Worm (Caenorhabditis elegans) whole organism, L4 larva: ENCODE measurements around the gene eri-12.

Experiments
- Y105C5A.15 ChIP-seq: fragments of 200-800 bp; sonication (Bioruptor generic); IDR thresholded peaks from 2 replicates; pipeline ENCODE4 v1.3.6; 2022; ENCODE audit warnings: missing genetic modification characterization, missing compliant biosample characterization
- Y5F2A.4 ChIP-seq: fragments of 200-800 bp; sonication (Bioruptor generic); optimal IDR thresholded peaks from 2 replicates; lab custom pipeline; 2018; ENCODE audit warnings: mild to moderate bottlenecking, missing genetic modification characterization, missing compliant biosample characterization
- ZK546.5 ChIP-seq, 2 experiments: sonication (generic microtip); optimal IDR thresholded peaks; 2 replicates each; lab custom pipeline; 2017; ENCODE audit warnings: missing biosample characterization in 2 of 2, missing genetic modification characterization in 2 of 2
- ceh-20 ChIP-seq: fragments of 200-800 bp; sonication (Bioruptor generic); IDR thresholded peaks from 2 replicates; pipeline ENCODE4 v1.3.6; 2022; ENCODE audit warnings: missing genetic modification reagents, missing genetic modification characterization, missing compliant biosample characterization
- ceh-32 ChIP-seq: sonication (generic microtip); optimal IDR thresholded peaks from 2 replicates; lab custom pipeline; 2016; ENCODE audit warnings: mild to moderate bottlenecking, missing genetic modification characterization, missing compliant biosample characterization; ENCODE audit not compliant: poor library complexity
- daf-16 ChIP-seq, 3 experiments: sonication (generic microtip); optimal IDR thresholded peaks; 2 replicates each; lab custom pipeline; 2016 to 2017; ENCODE audit warnings: missing genetic modification characterization in 3 of 3, missing genetic modification reagents in 3 of 3, mild to moderate bottlenecking in 2 of 3, missing compliant biosample characterization in 2 of 3, missing biosample characterization in 1 of 3, moderate library complexity in 1 of 3
- daf-19 ChIP-seq: fragments of 200-800 bp; sonication (Bioruptor generic); conservative IDR thresholded peaks from 2 replicates; pipeline ENCODE4 v1.3.6; 2022; ENCODE audit warnings: missing genetic modification characterization, missing compliant biosample characterization
- dmd-6 ChIP-seq: fragments of 200-800 bp; sonication (Bioruptor generic); IDR thresholded peaks from 2 replicates; pipeline ENCODE4 v1.3.6; 2022; ENCODE audit warnings: missing genetic modification reagents, missing genetic modification characterization, missing compliant biosample characterization
- egl-43 ChIP-seq: fragments of 200-800 bp; sonication (Bioruptor generic); IDR thresholded peaks from 2 replicates; pipeline ENCODE4 v1.3.6; 2022; ENCODE audit warnings: missing genetic modification reagents, missing genetic modification characterization, missing compliant biosample characterization
- hif-1 ChIP-seq, 2 experiments: sonication (generic microtip); optimal IDR thresholded peaks; 2 replicates each; lab custom pipeline; 2016 to 2017; ENCODE audit warnings: missing compliant biosample characterization in 2 of 2, missing genetic modification characterization in 2 of 2, missing genetic modification reagents in 2 of 2, missing genotype in 2 of 2, mild to moderate bottlenecking in 1 of 2
- hlh-11 ChIP-seq: fragments of 200-800 bp; sonication (Bioruptor generic); optimal IDR thresholded peaks from 2 replicates; lab custom pipeline; 2018; ENCODE audit warnings: mild to moderate bottlenecking, missing genetic modification characterization, missing compliant biosample characterization
- hmg-1.1 ChIP-seq: fragments of 200-800 bp; sonication (Bioruptor generic); IDR thresholded peaks from 2 replicates; pipeline ENCODE4 v1.3.6; 2022; ENCODE audit warnings: missing genetic modification reagents, missing genetic modification characterization, missing compliant biosample characterization
- jun-1 ChIP-seq: fragments of 150-350 bp; optimal IDR thresholded peaks from 2 replicates; lab custom pipeline; 2014; ENCODE audit warnings: missing biosample characterization, missing genetic modification reagents, missing genetic modification characterization
- lim-7 ChIP-seq: fragments of 200-800 bp; sonication (Bioruptor generic); IDR thresholded peaks from 2 replicates; pipeline ENCODE4 v1.3.6; 2022; ENCODE audit warnings: missing genetic modification characterization, missing compliant biosample characterization
- lin-1 ChIP-seq: fragments of 200-800 bp; sonication (Bioruptor generic); IDR thresholded peaks from 2 replicates; pipeline ENCODE4 v1.3.6; 2022; ENCODE audit warnings: missing genetic modification reagents, missing genetic modification characterization, missing compliant biosample characterization
- lin-29 ChIP-seq: fragments of 200-800 bp; sonication (Bioruptor generic); IDR thresholded peaks from 2 replicates; pipeline ENCODE4 v1.3.6; 2022; ENCODE audit warnings: missing genetic modification reagents, missing genetic modification characterization, missing compliant biosample characterization
- lin-38 ChIP-seq: fragments of 200-800 bp; sonication (Bioruptor generic); IDR thresholded peaks from 2 replicates; pipeline ENCODE4 v1.3.6; 2022; ENCODE audit warnings: missing genetic modification reagents, missing genetic modification characterization, missing compliant biosample characterization
- madf-9 ChIP-seq: fragments of 200-800 bp; sonication (Bioruptor generic); conservative IDR thresholded peaks from 2 replicates; pipeline ENCODE4 v1.3.6; 2022; ENCODE audit warnings: missing genetic modification reagents, missing genetic modification characterization, missing compliant biosample characterization
- mdt-29 ChIP-seq: fragments of 200-800 bp; sonication (Bioruptor generic); IDR thresholded peaks from 2 replicates; pipeline ENCODE4 v1.3.6; 2022; ENCODE audit warnings: missing genetic modification reagents, missing genetic modification characterization, missing compliant biosample characterization
- mes-2 ChIP-seq: sonication (generic microtip); optimal IDR thresholded peaks from 2 replicates; lab custom pipeline; 2016; ENCODE audit warnings: missing genotype, mild to moderate bottlenecking, missing genetic modification characterization, missing compliant biosample characterization; ENCODE audit not compliant: poor library complexity, severe bottlenecking
- nhr-28 ChIP-seq: fragments of 150-350 bp; optimal IDR thresholded peaks from 2 replicates; lab custom pipeline; 2014; ENCODE audit warnings: missing biosample characterization, missing genetic modification characterization
- nhr-6 ChIP-seq: fragments of 150-350 bp; optimal IDR thresholded peaks from 2 replicates; lab custom pipeline; 2014; ENCODE audit warnings: missing biosample characterization, missing genetic modification characterization
- nhr-77 ChIP-seq: fragments of 150-350 bp; optimal IDR thresholded peaks from 2 replicates; lab custom pipeline; 2014; ENCODE audit warnings: missing biosample characterization, missing genetic modification characterization
- pha-4 ChIP-seq, 2 experiments: fragments of 150-350 bp in 1 of 2; fragments of 200-800 bp in 1 of 2; sonication (Bioruptor generic) in 1 of 2; IDR thresholded peaks in 1 of 2; optimal IDR thresholded peaks in 1 of 2; 2 replicates each; pipeline versions ENCODE4 v1.3.6 to Lab custom; 2014 to 2022; ENCODE audit warnings: missing genetic modification characterization in 2 of 2, missing genetic modification reagents in 2 of 2, missing biosample characterization in 1 of 2, missing compliant biosample characterization in 1 of 2
- php-3 ChIP-seq: fragments of 200-800 bp; sonication (Bioruptor generic); IDR thresholded peaks from 2 replicates; pipeline ENCODE4 v1.3.6; 2022; ENCODE audit warnings: missing genetic modification reagents, missing genetic modification characterization, missing compliant biosample characterization
- sdz-12 ChIP-seq: fragments of 200-800 bp; sonication (Bioruptor generic); optimal IDR thresholded peaks from 2 replicates; lab custom pipeline; 2018; ENCODE audit warnings: mild to moderate bottlenecking, missing genetic modification characterization, missing compliant biosample characterization
- snpc-1.2 ChIP-seq: fragments of 200-800 bp; sonication (Bioruptor generic); IDR thresholded peaks from 2 replicates; pipeline ENCODE4 v1.3.6; 2022; ENCODE audit warnings: missing genetic modification reagents, missing genetic modification characterization, missing compliant biosample characterization
- unc-62 ChIP-seq, 3 experiments: fragments of 150-350 bp in 1 of 3; sonication (generic microtip); optimal IDR thresholded peaks in 2 of 3; peaks in 1 of 3; 1 replicate in 1 of 3; 2 replicates in 2 of 3; lab custom pipeline; 2014 to 2017; ENCODE audit warnings: missing biosample characterization in 3 of 3, missing genetic modification characterization in 3 of 3, missing genetic modification reagents in 3 of 3, missing genotype in 1 of 3
- zag-1 ChIP-seq: fragments of 150-350 bp; optimal IDR thresholded peaks from 2 replicates; lab custom pipeline; 2014; ENCODE audit warnings: missing biosample characterization, missing genetic modification characterization
- zfp-3 ChIP-seq: fragments of 200-800 bp; sonication (Bioruptor generic); conservative IDR thresholded peaks from 2 replicates; pipeline ENCODE4 v1.3.6; 2022; ENCODE audit warnings: missing genetic modification reagents, missing genetic modification characterization, missing compliant biosample characterization

eri-12 gene

DNA sequence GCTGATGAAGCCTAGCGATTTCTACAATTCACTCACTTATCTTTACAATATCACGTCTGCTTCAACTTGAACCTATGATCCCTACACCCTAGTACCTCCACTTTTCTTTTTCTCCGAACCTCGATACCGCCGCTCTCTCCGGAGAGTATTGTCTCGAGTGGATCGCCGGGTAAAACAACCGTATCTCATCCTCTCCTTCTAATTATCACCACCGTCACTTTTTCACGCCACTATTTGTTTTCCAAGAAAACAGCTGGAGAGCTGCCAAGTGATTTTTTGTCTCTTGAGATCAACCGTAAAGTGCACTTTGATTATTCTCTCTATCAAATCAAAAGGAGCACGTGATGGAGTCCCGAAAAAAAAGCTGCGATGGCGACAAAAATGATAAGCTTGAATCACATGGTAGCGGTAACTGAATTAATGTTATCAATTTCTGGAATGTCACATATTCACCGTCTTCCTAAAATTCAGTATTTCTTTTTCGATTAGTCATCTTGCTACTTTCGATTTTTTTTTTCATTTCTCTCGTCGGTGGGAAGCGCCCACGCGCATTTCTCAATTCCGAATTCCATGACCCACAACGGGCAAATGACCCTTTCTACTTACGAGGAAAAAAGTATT, 43.0 kb downstream of the eri-12 start (continued):
- TF ChIP-seq zag-1 (tag; lab: Kevin White, UChicago): no peak

DNA sequence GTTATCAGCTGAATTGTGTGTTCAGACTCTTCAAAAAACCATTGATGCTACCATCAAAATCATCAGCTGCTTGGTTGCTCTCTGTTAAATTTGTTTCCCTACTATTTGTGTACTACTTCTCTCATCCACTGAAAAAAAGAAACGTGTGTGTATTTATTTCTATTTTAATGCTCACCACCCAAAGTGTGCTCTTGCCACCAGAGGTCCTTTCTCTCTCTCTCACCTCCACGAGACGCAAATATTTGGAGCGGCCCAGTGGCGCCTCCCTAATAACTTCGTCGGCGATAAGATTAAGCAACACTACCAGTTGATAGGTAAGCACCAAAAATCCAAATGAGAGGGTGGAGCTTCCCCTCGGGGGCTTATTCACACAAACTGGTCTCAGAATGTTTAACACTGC, 44.2 kb downstream of the eri-12 start:
- 0 out of 2 replicates have a peak, but pooled peaks have one; percentile 21 for TF ChIP-seq pha-4 (GFP tag; IDR thresholded peaks at IDR 0.05; lab: Robert Waterston, UW)
- no peak for TF ChIP-seq pha-4 (tag; optimal IDR thresholded peaks at IDR 0.05; lab: Kevin White, UChicago)
- peak; percentile 11; the same call in 1 of the 2 replicates for TF ChIP-seq dmd-6 (GFP tag; lab: Robert Waterston, UW)
- no peak for TF ChIP-seq lin-38 (GFP tag; lab: Robert Waterston, UW)

DNA sequence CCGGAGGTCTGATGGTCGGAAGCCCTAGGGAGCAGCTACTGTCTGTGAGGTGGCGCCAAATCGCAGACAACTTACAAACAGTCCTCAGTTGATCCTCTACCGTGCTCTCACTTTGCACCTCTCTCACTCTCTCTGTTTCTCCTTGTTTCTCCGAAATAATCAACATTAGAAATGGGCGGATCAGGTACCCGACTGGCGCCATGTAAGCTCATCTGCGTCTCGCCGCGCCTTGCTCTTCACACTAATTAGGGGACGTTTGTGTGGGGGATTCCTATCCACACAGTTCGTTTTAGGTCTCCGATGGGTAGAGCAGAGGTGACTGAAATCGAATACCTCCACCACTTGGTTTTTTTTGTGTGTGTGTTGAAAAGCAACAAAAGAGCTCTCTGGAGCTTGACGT, 45.4 kb downstream of the eri-12 start:
- TF ChIP-seq nhr-77 (tag; lab: Kevin White, UChicago): no peak
- TF ChIP-seq hif-1 (tag; optimal IDR thresholded peaks at IDR 0.05; lab: Kevin White, UChicago): no peak
- 0 out of 2 replicates have a peak, but pooled peaks have one; percentile 8 for TF ChIP-seq madf-9 (GFP tag; lab: Robert Waterston, UW)
- TF ChIP-seq jun-1 (tag; lab: Kevin White, UChicago): no peak
- no peak for TF ChIP-seq mdt-29 (GFP tag; lab: Robert Waterston, UW)
- no peak for TF ChIP-seq lin-38 (GFP tag; lab: Robert Waterston, UW)
- no peak for TF ChIP-seq daf-19 (GFP tag; lab: Robert Waterston, UW)
- no peak for TF ChIP-seq mes-2 (tag; lab: Kevin White, UChicago)
- TF ChIP-seq hlh-11: no peak
- peak; percentile 71; the same call in 1 of the 2 replicates for TF ChIP-seq egl-43 (GFP tag; lab: Robert Waterston, UW)
- TF ChIP-seq unc-62 (GFP tag; optimal IDR thresholded peaks at IDR 0.05 in 1 of 2; lab: Kevin White, UChicago): no peak
- no peak for TF ChIP-seq unc-62 (tag; optimal IDR thresholded peaks at IDR 0.05; lab: Kevin White, UChicago)
- no peak for TF ChIP-seq Y5F2A.4 (GFP tag; lab: Kevin White, UChicago)
- TF ChIP-seq ZK546.5 (tag; optimal IDR thresholded peaks at IDR 0.05; lab: Kevin White, UChicago): no peak
- no peak for TF ChIP-seq zfp-3

DNA sequence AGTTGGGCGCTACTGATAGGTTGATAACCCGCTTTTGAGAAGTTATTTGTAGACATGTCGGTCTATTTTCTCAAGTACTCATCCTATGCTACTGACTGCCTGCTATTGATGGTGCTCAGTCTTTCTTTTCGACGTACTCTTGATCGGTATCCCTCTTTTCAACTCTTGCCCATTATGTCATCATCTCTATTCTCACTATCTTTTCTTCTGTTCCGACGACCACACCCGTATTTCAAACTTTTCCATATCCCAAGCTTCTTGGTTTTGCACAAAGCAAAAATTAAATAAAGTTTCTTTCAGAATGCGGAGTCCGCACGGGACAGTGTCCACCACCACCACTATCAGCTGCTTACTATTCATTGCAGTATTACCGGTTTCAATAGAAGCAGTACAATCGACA, 46.3 kb downstream of the eri-12 start, which contains the start of gene F35G2.1:
F35G2.1 (plus strand) TSS at position 301 of the 400 bp plus-strand sequence.
- no peak for TF ChIP-seq nhr-28 (tag; lab: Kevin White, UChicago)
- TF ChIP-seq lin-1 (GFP tag; lab: Robert Waterston, UW): no peak
- TF ChIP-seq daf-19 (GFP tag; lab: Robert Waterston, UW): no peak
- no peak for TF ChIP-seq ceh-20
- no peak for TF ChIP-seq lim-7 (GFP tag; lab: Robert Waterston, UW)
- no peak for TF ChIP-seq hmg-1.1

DNA sequence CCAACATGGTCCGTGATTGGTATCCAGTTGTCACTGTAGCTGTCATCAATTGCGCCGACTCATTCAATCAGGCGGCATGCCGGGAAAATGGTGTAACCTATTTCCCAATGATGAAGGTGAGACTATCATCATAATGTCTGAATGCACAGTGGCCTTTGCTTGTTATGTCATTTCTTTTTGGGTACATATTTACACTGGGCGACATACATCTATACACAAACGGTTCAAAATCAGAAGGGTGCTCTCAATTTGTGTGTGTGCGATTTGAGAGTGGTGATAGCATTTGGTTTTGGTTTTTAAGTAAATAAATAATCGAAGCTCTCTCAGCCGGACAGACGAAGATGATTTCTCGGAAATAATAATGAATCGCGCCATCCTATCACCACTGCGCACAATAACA, 47.3 kb downstream of the eri-12 start:
- TF ChIP-seq php-3 (no peak), nhr-6 (tag; lab: Kevin White, UChicago) (peak; percentile 23), egl-43 (GFP tag; lab: Robert Waterston, UW) (no peak)

DNA sequence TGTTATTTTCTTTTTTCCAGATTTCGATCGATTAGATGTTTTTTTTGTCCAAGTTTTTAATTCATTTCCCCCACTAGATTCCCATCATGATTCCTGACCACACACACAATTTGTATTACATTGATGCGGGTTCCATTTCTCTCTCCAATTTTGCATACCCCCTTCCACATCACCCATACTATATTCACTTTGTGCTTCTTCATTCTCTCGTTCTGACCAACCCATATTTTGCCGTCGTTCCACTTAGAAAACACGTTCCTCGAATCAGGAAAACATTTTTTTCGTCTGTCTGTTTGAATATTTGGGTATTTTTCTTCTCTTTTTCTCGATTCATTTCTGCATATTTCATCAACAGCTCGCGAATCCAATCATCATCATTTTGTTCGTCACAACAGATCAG, 50.8 kb downstream of the eri-12 start:
- TF ChIP-seq egl-43 (GFP tag; lab: Robert Waterston, UW): no peak
- no peak for TF ChIP-seq Y5F2A.4 (GFP tag; lab: Kevin White, UChicago)
- peak in 1 of 2 experiments; percentile 94 for TF ChIP-seq unc-62 (GFP tag; optimal IDR thresholded peaks at IDR 0.05 in 1 of 2; lab: Kevin White, UChicago)
- TF ChIP-seq unc-62 (tag; optimal IDR thresholded peaks at IDR 0.05; lab: Kevin White, UChicago): no peak
- TF ChIP-seq snpc-1.2: no peak
- no peak for TF ChIP-seq sdz-12 (GFP tag; lab: Kevin White, UChicago)
- TF ChIP-seq ceh-32 (tag; lab: Kevin White, UChicago): no peak
- TF ChIP-seq Y105C5A.15 (GFP tag; lab: Robert Waterston, UW): no peak
- no peak for TF ChIP-seq daf-16 (GFP tag; optimal IDR thresholded peaks at IDR 0.05; lab: Kevin White, UChicago)
- TF ChIP-seq daf-16 (tag; optimal IDR thresholded peaks at IDR 0.05; lab: Kevin White, UChicago): peak; percentile 18
- no peak for TF ChIP-seq lin-29 (GFP tag; lab: Robert Waterston, UW)
- TF ChIP-seq, all 104 proteins: peak for 2
